Worm (Caenorhabditis elegans): Measurements from ENCODE around the gene ZK892.6.

ce11 chrII:9990812-9991211, 10.9 kb upstream of the ZK892.6 start, which contains the start of gene lec-3:
- no peak for TF ChIP-seq dao-5 (tag; optimal IDR thresholded peaks at IDR 0.05)
- no peak for TF ChIP-seq him-1 (tag; optimal IDR thresholded peaks at IDR 0.05)
- no peak for TF ChIP-seq W03F9.2 (tag; optimal IDR thresholded peaks at IDR 0.05)

Data from whole organism, L4/young adult.